Worm (Caenorhabditis elegans) whole organism, L1 larva: Measurements from ENCODE around the gene dhs-5.

Experiments
- C04F5.9 ChIP-seq: sonication (generic microtip); optimal IDR thresholded peaks from 2 replicates; lab custom pipeline; 2016; ENCODE audit warnings: missing genetic modification characterization, missing compliant biosample characterization
- Y116A8C.19 ChIP-seq: sonication (generic microtip); optimal IDR thresholded peaks from 2 replicates; lab custom pipeline; 2016; ENCODE audit warnings: missing compliant biosample characterization, missing genetic modification characterization, borderline replicate concordance
- aha-1 ChIP-seq: fragments of 150-350 bp; optimal IDR thresholded peaks from 2 replicates; lab custom pipeline; 2014; ENCODE audit warnings: missing biosample characterization, missing genetic modification characterization
- alr-1 ChIP-seq: fragments of 200-800 bp; sonication (Bioruptor generic); optimal IDR thresholded peaks from 2 replicates; lab custom pipeline; 2018; ENCODE audit warnings: borderline replicate concordance, mild to moderate bottlenecking, missing genetic modification characterization, missing compliant biosample characterization
- blmp-1 ChIP-seq: fragments of 150-350 bp; optimal IDR thresholded peaks from 2 replicates; lab custom pipeline; 2014; ENCODE audit warnings: missing biosample characterization, missing genetic modification characterization
- ceh-8 ChIP-seq: fragments of 200-800 bp; sonication (Bioruptor generic); optimal IDR thresholded peaks from 2 replicates; lab custom pipeline; 2018; ENCODE audit warnings: mild to moderate bottlenecking, missing genetic modification characterization, moderate library complexity, missing compliant biosample characterization
- ces-1 ChIP-seq: fragments of 150-350 bp; optimal IDR thresholded peaks from 2 replicates; lab custom pipeline; 2014; ENCODE audit warnings: missing biosample characterization, missing genetic modification reagents, missing genetic modification characterization
- dsc-1 ChIP-seq: sonication (generic microtip); optimal IDR thresholded peaks from 2 replicates; lab custom pipeline; 2016; ENCODE audit warnings: mild to moderate bottlenecking, missing genetic modification characterization, missing compliant biosample characterization
- egl-27 ChIP-seq, 2 experiments: fragments of 150-350 bp in 1 of 2; sonication (generic microtip); optimal IDR thresholded peaks; 3 replicates each; lab custom pipeline; 2017 to 2018; ENCODE audit warnings: missing biosample characterization in 2 of 2, missing genetic modification characterization in 2 of 2, missing genetic modification reagents in 2 of 2
- elt-2 ChIP-seq: sonication (generic microtip); optimal IDR thresholded peaks from 2 replicates; lab custom pipeline; 2016; ENCODE audit warnings: missing genetic modification characterization, mild to moderate bottlenecking, inconsistent platforms, missing compliant biosample characterization, missing genetic modification reagents
- elt-3 ChIP-seq, 6 experiments: fragments of 150-350 bp in 1 of 6; sonication (generic microtip); optimal IDR thresholded peaks; 2 replicates each; lab custom pipeline; 2017 to 2018; ENCODE audit warnings: missing biosample characterization in 6 of 6, missing genetic modification characterization in 6 of 6, inconsistent platforms in 1 of 6
- fkh-8 ChIP-seq: sonication (generic microtip); optimal IDR thresholded peaks from 2 replicates; lab custom pipeline; 2016; ENCODE audit warnings: mild to moderate bottlenecking, missing genetic modification characterization, missing compliant biosample characterization
- isw-1 ChIP-seq: fragments of 200-800 bp; sonication (Bioruptor generic); IDR thresholded peaks from 2 replicates; pipeline ENCODE4 v1.3.6; 2022; ENCODE audit warnings: missing genetic modification characterization, missing compliant biosample characterization
- lin-13 ChIP-seq: fragments of 150-350 bp; optimal IDR thresholded peaks from 2 replicates; lab custom pipeline; 2014; ENCODE audit warnings: missing biosample characterization, missing genetic modification reagents, missing genetic modification characterization
- lin-39 ChIP-seq: fragments of 150-350 bp; optimal IDR thresholded peaks from 2 replicates; lab custom pipeline; 2014; ENCODE audit warnings: missing biosample characterization, missing genetic modification reagents, missing genetic modification characterization
- lir-3 ChIP-seq: sonication (generic microtip); optimal IDR thresholded peaks from 2 replicates; lab custom pipeline; 2016; ENCODE audit warnings: mild to moderate bottlenecking, missing genetic modification characterization, moderate library complexity, missing compliant biosample characterization; ENCODE audit not compliant: poor library complexity
- mep-1 ChIP-seq: fragments of 150-350 bp; optimal IDR thresholded peaks from 2 replicates; lab custom pipeline; 2014; ENCODE audit warnings: missing biosample characterization, missing genetic modification characterization
- nhr-71 ChIP-seq: sonication (generic microtip); optimal IDR thresholded peaks from 2 replicates; lab custom pipeline; 2016; ENCODE audit warnings: mild to moderate bottlenecking, missing genetic modification characterization, moderate library complexity, missing compliant biosample characterization
- nhr-76 ChIP-seq: sonication (generic microtip); optimal IDR thresholded peaks from 2 replicates; lab custom pipeline; 2017; ENCODE audit warnings: missing biosample characterization, missing genetic modification characterization
- nhr-90 ChIP-seq: sonication (generic microtip); optimal IDR thresholded peaks from 2 replicates; lab custom pipeline; 2016; ENCODE audit warnings: mild to moderate bottlenecking, missing genetic modification characterization, missing compliant biosample characterization; ENCODE audit not compliant: poor library complexity
- snpc-4 ChIP-seq: fragments of 150-350 bp; optimal IDR thresholded peaks from 2 replicates; lab custom pipeline; 2014; ENCODE audit warnings: missing biosample characterization, missing genetic modification characterization
- snu-23 ChIP-seq: sonication (generic microtip); optimal IDR thresholded peaks from 2 replicates; lab custom pipeline; 2016; ENCODE audit warnings: missing genetic modification characterization, missing compliant biosample characterization
- sox-4 ChIP-seq: sonication (generic microtip); optimal IDR thresholded peaks from 2 replicates; lab custom pipeline; 2016; ENCODE audit warnings: missing genetic modification characterization, missing compliant biosample characterization
- sptf-1 ChIP-seq: fragments of 150-350 bp; optimal IDR thresholded peaks from 2 replicates; lab custom pipeline; 2014; ENCODE audit warnings: missing biosample characterization, missing genetic modification characterization
- unc-130 ChIP-seq: fragments of 150-350 bp; optimal IDR thresholded peaks from 2 replicates; lab custom pipeline; 2017; ENCODE audit warnings: missing biosample characterization, missing genetic modification characterization, inconsistent platforms
- vab-15 ChIP-seq: sonication (generic microtip); optimal IDR thresholded peaks from 2 replicates; lab custom pipeline; 2017; ENCODE audit warnings: missing genotype, mild to moderate bottlenecking, missing genetic modification characterization, missing compliant biosample characterization
- xbp-1 ChIP-seq: sonication (generic microtip); optimal IDR thresholded peaks from 2 replicates; lab custom pipeline; 2016; ENCODE audit warnings: missing genetic modification characterization, missing compliant biosample characterization
- zag-1 ChIP-seq: fragments of 150-350 bp; optimal IDR thresholded peaks from 2 replicates; lab custom pipeline; 2014; ENCODE audit warnings: missing biosample characterization, missing genetic modification characterization
- zip-4 ChIP-seq: fragments of 200-800 bp; sonication (Bioruptor generic); optimal IDR thresholded peaks from 2 replicates; lab custom pipeline; 2018; ENCODE audit warnings: mild to moderate bottlenecking, missing genetic modification characterization, moderate library complexity, missing compliant biosample characterization
- ztf-11 ChIP-seq, 2 experiments: sonication (generic microtip); optimal IDR thresholded peaks; 2 replicates each; lab custom pipeline; 2016 to 2017; ENCODE audit warnings: missing genetic modification characterization in 2 of 2, missing biosample characterization in 1 of 2, missing compliant biosample characterization in 1 of 2

dhs-5 gene

DNA sequence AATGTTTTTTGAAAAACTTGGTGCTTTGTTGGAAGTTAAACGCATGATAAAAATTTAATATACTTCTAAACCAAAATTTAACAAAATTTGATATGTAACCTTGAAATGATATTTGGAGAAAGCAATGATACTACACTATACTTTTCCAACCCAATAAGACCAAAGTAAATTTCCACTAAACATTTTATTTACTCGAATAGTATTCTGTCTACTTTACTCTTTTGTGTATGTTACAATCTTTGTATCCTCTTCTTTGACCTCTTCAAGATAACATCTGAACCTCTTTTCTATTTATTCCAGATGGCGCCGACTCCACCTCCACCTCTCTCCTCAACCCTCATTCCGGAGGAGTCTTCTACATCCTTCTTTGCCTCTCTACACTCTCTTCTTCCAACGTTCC, at the start of gene dhs-5:
Gene dhs-5, plus strand, starts transcription at position 301 of the 400 bp plus-strand sequence.
- TF ChIP-seq zip-4 (no peak), dsc-1 (tag; lab: Kevin White, UChicago) (peak; percentile 56)

DNA sequence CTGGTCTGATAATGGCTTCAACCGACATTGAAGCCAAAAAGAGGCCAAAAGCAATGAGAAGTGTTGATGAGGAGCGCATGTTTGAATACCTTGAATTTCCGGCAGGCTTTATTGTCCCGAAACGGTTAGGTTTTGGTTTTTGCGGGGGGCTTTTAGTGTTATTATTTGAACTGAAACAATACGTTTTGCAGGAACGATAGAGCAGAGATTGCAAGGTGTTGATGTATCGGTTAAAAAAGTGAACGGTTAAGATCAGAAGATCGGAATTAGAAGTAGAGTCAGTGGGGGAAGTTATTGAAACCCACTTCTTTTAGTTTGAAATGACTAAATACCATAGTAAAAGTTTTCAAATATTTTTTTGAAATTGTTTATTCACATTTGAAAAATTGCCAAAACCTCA, 46.1 kb upstream of the dhs-5 start, which contains the start of gene clec-141:
Gene clec-141, minus strand, starts transcription at position 101 of the 400 bp plus-strand sequence.
- no peak for TF ChIP-seq isw-1 (GFP tag; lab: Robert Waterston, UW)
- TF ChIP-seq lir-3 (tag; lab: Kevin White, UChicago): no peak
- TF ChIP-seq C04F5.9 (tag; lab: Kevin White, UChicago): no peak
- no peak for TF ChIP-seq sox-4 (tag; lab: Kevin White, UChicago)
- TF ChIP-seq Y116A8C.19 (tag; lab: Kevin White, UChicago): no peak
- no peak for TF ChIP-seq snu-23
- no peak for TF ChIP-seq alr-1
- TF ChIP-seq snpc-4 (tag; lab: Kevin White, UChicago): no peak
- no peak for TF ChIP-seq aha-1

DNA sequence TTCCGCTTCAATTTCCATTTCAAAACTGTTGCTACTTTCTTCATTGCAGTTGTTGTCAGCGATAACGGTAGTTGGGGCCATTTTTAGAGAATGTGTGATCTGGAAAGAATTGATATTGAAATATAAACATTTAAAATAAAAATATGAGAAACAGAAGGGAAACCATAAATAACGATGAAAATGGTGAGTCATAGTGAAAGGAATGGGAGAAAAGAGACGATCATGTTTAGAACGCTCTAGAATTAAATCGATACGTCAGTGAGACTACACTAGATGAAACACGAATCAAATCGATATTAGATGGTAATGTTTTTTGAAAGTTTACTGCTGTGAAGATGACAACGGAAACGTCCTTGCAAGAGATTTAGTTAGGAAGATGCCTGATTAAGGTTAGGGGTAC, 44.7 kb upstream of the dhs-5 start, which contains the start of the genes EEED8.12 and EEED8.4:
Gene EEED8.12, minus strand, starts transcription at position 101 of the 400 bp plus-strand sequence.
Gene EEED8.4, plus strand, starts transcription at position 396 of the 400 bp plus-strand sequence.
- TF ChIP-seq mep-1 (tag; lab: Kevin White, UChicago) (no peak), elt-2 (tag; lab: Kevin White, UChicago) (no peak), lin-39 (tag; lab: Kevin White, UChicago) (no peak), lin-13 (GFP tag; lab: Kevin White, UChicago) (no peak), fkh-8 (no peak)

DNA sequence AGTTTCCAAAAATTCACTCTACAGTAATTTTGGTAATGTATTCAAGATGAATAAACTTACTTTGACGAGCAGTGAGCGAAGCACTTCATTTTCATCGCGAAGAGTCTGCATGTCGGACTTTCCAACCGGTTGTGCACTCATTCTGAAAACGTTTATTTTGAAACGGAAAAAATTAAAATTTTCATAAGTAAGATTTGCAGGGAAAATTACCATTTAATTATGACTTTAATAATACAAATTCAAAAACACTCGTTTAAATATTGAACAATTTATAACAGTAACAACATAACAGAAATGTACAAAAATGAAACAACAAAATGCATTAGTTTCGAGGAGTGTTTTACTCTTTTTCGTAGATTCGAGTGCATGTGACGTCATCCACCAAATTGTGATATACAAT, 41.2 kb upstream of the dhs-5 start, which contains the start of the genes EEED8.13 and EEED8.18:
Gene EEED8.13, minus strand, starts transcription at position 101 of the 400 bp plus-strand sequence.
Gene EEED8.18, minus strand, starts transcription at position 144 of the 400 bp plus-strand sequence.
- TF ChIP-seq ceh-8 (no peak), xbp-1 (tag; lab: Kevin White, UChicago) (no peak), nhr-71 (no peak), nhr-90 (tag; lab: Kevin White, UChicago) (no peak), zag-1 (no peak), vab-15 (no peak), unc-130 (tag; lab: Kevin White, UChicago) (no peak), ztf-11 (tag; optimal IDR thresholded peaks at IDR 0.05; lab: Kevin White, UChicago) (no peak), lin-13 (GFP tag; lab: Kevin White, UChicago) (no peak), dsc-1 (tag; lab: Kevin White, UChicago) (no peak), sox-4 (tag; lab: Kevin White, UChicago) (no peak)

DNA sequence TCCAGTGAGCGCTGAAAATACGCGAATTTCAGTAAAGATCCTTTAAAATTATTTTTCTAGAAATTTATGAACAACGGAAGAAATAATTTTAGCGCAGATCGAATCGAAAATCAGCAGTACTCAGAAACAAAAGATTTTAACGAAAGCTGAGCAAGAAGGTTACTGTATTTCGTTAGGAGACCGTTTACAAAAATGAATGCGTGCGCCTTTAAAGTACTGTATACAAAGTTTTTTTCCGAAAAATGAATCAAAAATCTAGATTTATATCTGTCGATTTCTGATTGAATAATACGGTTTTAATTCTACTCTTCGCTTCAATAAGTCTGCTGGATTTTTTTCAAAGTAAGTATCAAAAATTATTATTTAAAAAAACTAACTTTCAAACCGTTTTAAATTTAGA, 39.6 kb upstream of the dhs-5 start, which contains the start of the genes EEED8.14 and EEED8.3:
Gene EEED8.14, minus strand, starts transcription at position 13 of the 400 bp plus-strand sequence.
Gene EEED8.3, plus strand, starts transcription at position 237 of the 400 bp plus-strand sequence.
- TF ChIP-seq alr-1 (no peak), ces-1 (GFP tag; lab: Kevin White, UChicago) (no peak), sptf-1 (tag; lab: Kevin White, UChicago) (no peak), elt-2 (tag; lab: Kevin White, UChicago) (no peak), nhr-76 (no peak), isw-1 (GFP tag; lab: Robert Waterston, UW) (no peak), lin-13 (GFP tag; lab: Kevin White, UChicago) (no peak), egl-27 (tag; optimal IDR thresholded peaks at IDR 0.05; lab: Kevin White, UChicago) (no peak)

DNA sequence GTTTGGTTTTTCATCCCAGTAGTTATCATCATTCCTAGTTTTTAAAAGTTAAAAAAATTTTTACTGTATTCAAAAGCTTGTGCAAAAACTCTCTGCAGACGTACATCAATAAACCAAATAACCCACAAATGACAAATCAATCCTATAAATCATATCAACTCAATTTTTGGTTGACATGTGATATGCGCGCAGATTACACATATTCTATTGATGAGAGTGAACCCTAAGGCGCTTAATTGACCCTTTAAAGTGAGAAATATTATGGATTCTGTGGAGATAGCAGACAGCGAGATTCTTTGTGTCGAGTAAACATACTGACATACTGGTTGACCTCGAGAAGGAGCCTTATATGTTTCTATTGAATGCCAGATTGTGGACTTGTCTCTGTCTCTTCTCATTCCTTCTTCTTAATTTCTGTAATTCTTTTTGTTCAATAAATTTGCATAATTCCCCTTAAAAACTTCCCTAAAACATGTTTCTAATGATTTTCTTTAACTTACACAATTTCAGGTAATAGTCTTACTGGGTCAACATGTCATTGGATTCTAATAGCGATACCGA, 37.4 kb upstream of the dhs-5 start, which contains the start of gene EEED8.2:
Gene EEED8.2, plus strand, starts transcription at position 511 of the 561 bp plus-strand sequence.
- TF ChIP-seq elt-3 (tag; optimal IDR thresholded peaks at IDR 0.05; lab: Kevin White, UChicago) (peak in 1 of 6 experiments; percentile 2), blmp-1 (peak; percentile 14), snu-23 (no peak)
- TF ChIP-seq, all 84 proteins: peak for 2
